Worm (Caenorhabditis elegans) whole organism, L4 larva: ENCODE results near the gene hum-2.

Experiments used
- ces-1 ChIP-seq: fragments of 150-350 bp; sonication (generic microtip); optimal IDR thresholded peaks from 4 replicates; lab custom pipeline; 2014; ENCODE audit warnings: missing biosample characterization, missing genetic modification reagents, missing genetic modification characterization
- fkh-10 ChIP-seq: fragments of 150-350 bp; optimal IDR thresholded peaks from 2 replicates; lab custom pipeline; 2014; ENCODE audit warnings: missing biosample characterization, missing genetic modification reagents, missing genetic modification characterization
- lsy-2 ChIP-seq, 2 experiments: fragments of 150-350 bp in 1 of 2; sonication (generic microtip) in 1 of 2; optimal IDR thresholded peaks; 2 replicates each; lab custom pipeline; 2014 to 2017; ENCODE audit warnings: missing biosample characterization in 2 of 2, missing genetic modification characterization in 2 of 2
- spr-1 ChIP-seq: sonication (generic microtip); optimal IDR thresholded peaks from 2 replicates; lab custom pipeline; 2016; ENCODE audit warnings: mild to moderate bottlenecking, missing genetic modification characterization, missing compliant biosample characterization
- zip-2 ChIP-seq: fragments of 150-350 bp; optimal IDR thresholded peaks from 2 replicates; lab custom pipeline; 2014; ENCODE audit warnings: missing biosample characterization, missing genetic modification characterization

DNA sequence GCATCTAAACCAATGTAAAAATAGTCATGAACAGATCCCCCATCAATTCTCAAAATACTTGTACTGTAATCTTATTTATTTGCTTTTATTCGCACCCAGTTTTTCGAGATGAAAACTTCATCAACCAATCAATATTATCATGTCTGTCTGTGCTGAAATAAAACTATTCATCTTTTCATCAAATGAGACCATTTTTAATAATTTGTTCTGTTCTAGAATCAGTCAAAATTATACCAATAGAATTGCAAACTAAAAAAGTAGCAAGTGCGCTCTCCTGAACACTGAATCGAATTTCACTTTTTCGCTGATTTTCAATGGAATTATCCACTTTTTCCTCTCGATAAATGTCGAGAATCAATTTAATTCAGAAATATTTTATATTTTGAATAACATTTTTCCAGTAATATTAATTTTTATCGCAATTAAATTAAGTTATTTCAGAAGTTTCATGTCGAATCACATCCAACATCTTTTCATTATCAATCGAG is 14.0 kb downstream of the hum-2 start, which contains the start of gene trpp-4:
- no peak for TF ChIP-seq fkh-10 (GFP tag; lab: Kevin White, UChicago)
- TF ChIP-seq zip-2 (tag; lab: Kevin White, UChicago), result no peak
- no peak for TF ChIP-seq ces-1
- no peak for TF ChIP-seq spr-1 (tag; lab: Kevin White, UChicago)
- TF ChIP-seq lsy-2 (tag; optimal IDR thresholded peaks at IDR 0.05; lab: Kevin White, UChicago), result no peak
